Worm (Caenorhabditis elegans) whole organism, late embryonic: Measurements from ENCODE around the gene mecr-1.

Experiments
- C08G9.2 ChIP-seq: sonication (generic microtip); optimal IDR thresholded peaks from 2 replicates; lab custom pipeline; 2016; ENCODE audit warnings: mild to moderate bottlenecking, missing genetic modification characterization, moderate library complexity, missing compliant biosample characterization
- C38D4.7 ChIP-seq: fragments of 200-800 bp; sonication (Bioruptor generic); optimal IDR thresholded peaks from 2 replicates; lab custom pipeline; 2018; ENCODE audit warnings: mild to moderate bottlenecking, missing genetic modification characterization, moderate library complexity, missing compliant biosample characterization
- F13H6.1 ChIP-seq: sonication (generic microtip); optimal IDR thresholded peaks from 2 replicates; lab custom pipeline; 2016; ENCODE audit warnings: missing genetic modification characterization, missing compliant biosample characterization
- K09A11.1 ChIP-seq: sonication (generic microtip); optimal IDR thresholded peaks from 2 replicates; lab custom pipeline; 2017; ENCODE audit warnings: antibody characterized with exemption, mild to moderate bottlenecking, missing genetic modification characterization, missing compliant biosample characterization; ENCODE audit not compliant: insufficient read depth
- T23F11.4 ChIP-seq: fragments of 200-800 bp; sonication (Bioruptor generic); optimal IDR thresholded peaks from 2 replicates; lab custom pipeline; 2018; ENCODE audit warnings: mild to moderate bottlenecking, missing genetic modification characterization, missing compliant biosample characterization
- Y22D7AL.16 ChIP-seq: sonication (generic microtip); optimal IDR thresholded peaks from 2 replicates; lab custom pipeline; 2016; ENCODE audit warnings: missing genetic modification characterization, missing compliant biosample characterization
- ahr-1 ChIP-seq: sonication (generic microtip); optimal IDR thresholded peaks from 2 replicates; lab custom pipeline; 2016; ENCODE audit warnings: missing genetic modification characterization, missing compliant biosample characterization
- ama-1 ChIP-seq: fragments of 150-350 bp; optimal IDR thresholded peaks from 2 replicates; lab custom pipeline; 2014
- ceh-14 ChIP-seq: sonication (generic microtip); optimal IDR thresholded peaks from 2 replicates; lab custom pipeline; 2016; ENCODE audit warnings: missing genotype, missing genetic modification characterization, missing compliant biosample characterization
- ceh-18 ChIP-seq: sonication (generic microtip); optimal IDR thresholded peaks from 2 replicates; lab custom pipeline; 2016; ENCODE audit warnings: missing genetic modification characterization, missing compliant biosample characterization
- ceh-2 ChIP-seq: sonication (generic microtip); optimal IDR thresholded peaks from 2 replicates; lab custom pipeline; 2016; ENCODE audit warnings: missing genotype, missing genetic modification characterization, missing compliant biosample characterization
- ceh-24 ChIP-seq: sonication (generic microtip); optimal IDR thresholded peaks from 2 replicates; lab custom pipeline; 2016; ENCODE audit warnings: mild to moderate bottlenecking, missing genetic modification characterization, missing compliant biosample characterization
- ceh-30 ChIP-seq: fragments of 150-350 bp; optimal IDR thresholded peaks from 2 replicates; lab custom pipeline; 2014; ENCODE audit warnings: missing biosample characterization, missing genetic modification characterization
- ceh-31 ChIP-seq: sonication (generic microtip); optimal IDR thresholded peaks from 2 replicates; lab custom pipeline; 2016; ENCODE audit warnings: missing genetic modification characterization, missing compliant biosample characterization
- ceh-34 ChIP-seq: sonication (generic microtip); optimal IDR thresholded peaks from 2 replicates; lab custom pipeline; 2016; ENCODE audit warnings: mild to moderate bottlenecking, missing genetic modification characterization, missing compliant biosample characterization
- ceh-48 ChIP-seq: sonication (generic microtip); optimal IDR thresholded peaks from 2 replicates; lab custom pipeline; 2016; ENCODE audit warnings: missing genetic modification characterization, inconsistent platforms, missing compliant biosample characterization
- ceh-9 ChIP-seq: sonication (generic microtip); optimal IDR thresholded peaks from 2 replicates; lab custom pipeline; 2016; ENCODE audit warnings: mild to moderate bottlenecking, missing genetic modification characterization, inconsistent platforms, missing compliant biosample characterization
- dmd-4 ChIP-seq: sonication (generic microtip); optimal IDR thresholded peaks from 2 replicates; lab custom pipeline; 2016; ENCODE audit warnings: borderline replicate concordance, missing genetic modification characterization, missing compliant biosample characterization
- elt-4 ChIP-seq: sonication (generic microtip); optimal IDR thresholded peaks from 2 replicates; lab custom pipeline; 2016; ENCODE audit warnings: missing genetic modification characterization, missing compliant biosample characterization
- ets-4 ChIP-seq: sonication (generic microtip); optimal IDR thresholded peaks from 2 replicates; lab custom pipeline; 2016; ENCODE audit warnings: missing genetic modification characterization, missing compliant biosample characterization
- eyg-1 ChIP-seq: sonication (generic microtip); optimal IDR thresholded peaks from 2 replicates; lab custom pipeline; 2016; ENCODE audit warnings: missing genotype, missing genetic modification characterization, missing compliant biosample characterization
- fax-1 ChIP-seq: sonication (generic microtip); optimal IDR thresholded peaks from 2 replicates; lab custom pipeline; 2016; ENCODE audit warnings: missing genotype, missing genetic modification characterization, missing compliant biosample characterization
- fkh-6 ChIP-seq: sonication (generic microtip); optimal IDR thresholded peaks from 2 replicates; lab custom pipeline; 2016; ENCODE audit warnings: missing genetic modification characterization, missing compliant biosample characterization
- gmeb-2 ChIP-seq: sonication (generic microtip); optimal IDR thresholded peaks from 2 replicates; lab custom pipeline; 2016; ENCODE audit warnings: missing genetic modification characterization, inconsistent platforms, missing compliant biosample characterization
- hlh-15 ChIP-seq: sonication (generic microtip); optimal IDR thresholded peaks from 2 replicates; lab custom pipeline; 2016; ENCODE audit warnings: missing genetic modification characterization, missing compliant biosample characterization
- hlh-6 ChIP-seq: sonication (generic microtip); optimal IDR thresholded peaks from 2 replicates; lab custom pipeline; 2016; ENCODE audit warnings: missing genotype, missing genetic modification characterization, missing compliant biosample characterization
- lim-6 ChIP-seq: sonication (generic microtip); optimal IDR thresholded peaks from 2 replicates; lab custom pipeline; 2016; ENCODE audit warnings: missing genetic modification characterization, missing compliant biosample characterization
- lin-11 ChIP-seq: fragments of 200-800 bp; sonication (Bioruptor generic); optimal IDR thresholded peaks from 2 replicates; lab custom pipeline; 2018; ENCODE audit warnings: mild to moderate bottlenecking, missing genetic modification characterization, missing compliant biosample characterization
- nfya-1 ChIP-seq: sonication (generic microtip); optimal IDR thresholded peaks from 2 replicates; lab custom pipeline; 2017; ENCODE audit warnings: missing genetic modification characterization, mild to moderate bottlenecking, missing compliant biosample characterization, antibody characterized with exemption, moderate library complexity
- nhr-11 ChIP-seq: fragments of 150-350 bp; optimal IDR thresholded peaks from 2 replicates; lab custom pipeline; 2014; ENCODE audit warnings: missing biosample characterization, missing genetic modification characterization
- npax-4 ChIP-seq: sonication (generic microtip); optimal IDR thresholded peaks from 2 replicates; lab custom pipeline; 2016; ENCODE audit warnings: missing genetic modification characterization, missing compliant biosample characterization
- pag-3 ChIP-seq: sonication (generic microtip); optimal IDR thresholded peaks from 2 replicates; lab custom pipeline; 2016; ENCODE audit warnings: missing compliant biosample characterization, missing genetic modification characterization, borderline replicate concordance
- pat-9 ChIP-seq: fragments of 200-800 bp; sonication (Bioruptor generic); optimal IDR thresholded peaks from 2 replicates; lab custom pipeline; 2018; ENCODE audit warnings: mild to moderate bottlenecking, missing genetic modification characterization, moderate library complexity, missing compliant biosample characterization
- pax-1 ChIP-seq: fragments of 150-350 bp; optimal IDR thresholded peaks from 2 replicates; lab custom pipeline; 2014; ENCODE audit warnings: missing biosample characterization, missing genetic modification characterization
- pha-2 ChIP-seq: sonication (generic microtip); optimal IDR thresholded peaks from 2 replicates; lab custom pipeline; 2017; ENCODE audit warnings: mild to moderate bottlenecking, missing genetic modification characterization, missing compliant biosample characterization
- pha-4 ChIP-seq: fragments of 150-350 bp; optimal IDR thresholded peaks from 2 replicates; lab custom pipeline; 2018; ENCODE audit warnings: missing biosample characterization, missing genetic modification reagents, missing genetic modification characterization
- pqm-1 ChIP-seq: sonication (generic microtip); optimal IDR thresholded peaks from 2 replicates; lab custom pipeline; 2016; ENCODE audit warnings: missing genetic modification characterization, missing compliant biosample characterization
- ref-2 ChIP-seq: sonication (generic microtip); optimal IDR thresholded peaks from 2 replicates; lab custom pipeline; 2016; ENCODE audit warnings: missing genetic modification characterization, missing compliant biosample characterization
- rnt-1 ChIP-seq: sonication (generic microtip); optimal IDR thresholded peaks from 2 replicates; lab custom pipeline; 2016; ENCODE audit warnings: missing genetic modification characterization, missing compliant biosample characterization
- sdc-2 ChIP-seq: sonication (generic microtip); optimal IDR thresholded peaks from 2 replicates; lab custom pipeline; 2016; ENCODE audit warnings: missing genotype, missing genetic modification characterization, missing compliant biosample characterization
- syd-9 ChIP-seq: sonication (generic microtip); optimal IDR thresholded peaks from 2 replicates; lab custom pipeline; 2016; ENCODE audit warnings: mild to moderate bottlenecking, missing genetic modification characterization, moderate library complexity, missing compliant biosample characterization
- tbx-2 ChIP-seq: sonication (generic microtip); optimal IDR thresholded peaks from 2 replicates; lab custom pipeline; 2016; ENCODE audit warnings: missing genetic modification characterization, missing compliant biosample characterization
- tbx-7 ChIP-seq: sonication (generic microtip); optimal IDR thresholded peaks from 2 replicates; lab custom pipeline; 2016; ENCODE audit warnings: missing genotype, missing genetic modification characterization, missing compliant biosample characterization
- ttx-3 ChIP-seq: sonication (generic microtip); optimal IDR thresholded peaks from 2 replicates; lab custom pipeline; 2016; ENCODE audit warnings: missing genetic modification reagents, missing genetic modification characterization, missing compliant biosample characterization
- unc-3 ChIP-seq, 2 experiments: fragments of 200-800 bp in 1 of 2; sonication (Bioruptor generic) in 1 of 2; sonication (generic microtip) in 1 of 2; conservative IDR thresholded peaks in 1 of 2; optimal IDR thresholded peaks in 1 of 2; 2 replicates each; pipeline versions ENCODE4 v1.3.6 to Lab custom; 2016 to 2022; ENCODE audit warnings: missing compliant biosample characterization in 2 of 2, missing genetic modification characterization in 2 of 2, missing genetic modification reagents in 1 of 2
- unc-42 ChIP-seq: sonication (generic microtip); optimal IDR thresholded peaks from 2 replicates; lab custom pipeline; 2016; ENCODE audit warnings: missing genotype, missing genetic modification characterization, missing compliant biosample characterization
- unc-86 ChIP-seq: sonication (generic microtip); optimal IDR thresholded peaks from 2 replicates; lab custom pipeline; 2016; ENCODE audit warnings: missing genetic modification characterization, missing compliant biosample characterization
- ztf-16 ChIP-seq: sonication (generic microtip); optimal IDR thresholded peaks from 2 replicates; lab custom pipeline; 2017; ENCODE audit warnings: missing genetic modification characterization, missing compliant biosample characterization

mecr-1 gene

DNA sequence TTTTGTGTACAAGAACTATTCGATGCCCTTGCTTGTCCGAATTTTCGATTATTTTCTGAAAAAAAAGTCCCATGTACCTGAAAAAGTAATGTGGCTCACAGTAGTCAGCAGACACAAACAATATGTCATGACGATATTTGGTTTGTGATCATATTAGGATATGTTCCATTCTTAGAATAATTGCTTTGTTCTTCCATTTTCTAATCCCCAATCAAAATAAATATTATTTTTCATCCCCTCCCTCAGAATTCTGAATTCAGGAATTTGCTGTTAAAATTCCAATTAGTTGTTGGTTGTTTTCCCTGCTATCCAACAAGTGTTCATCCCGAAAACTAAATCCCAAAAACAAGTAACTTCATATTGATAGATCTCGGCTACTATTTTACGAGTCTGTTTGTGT lies 32.3 kb upstream of the mecr-1 start:
- TF ChIP-seq Y22D7AL.16 (tag; lab: Kevin White, UChicago) = no peak
- no peak for TF ChIP-seq ceh-34 (tag; lab: Kevin White, UChicago)
- TF ChIP-seq elt-4 = no peak
- TF ChIP-seq C38D4.7 (GFP tag; lab: Kevin White, UChicago) = no peak
- no peak for TF ChIP-seq gmeb-2 (tag; lab: Kevin White, UChicago)
- no peak for TF ChIP-seq T23F11.4
- TF ChIP-seq pag-3 (tag; lab: Kevin White, UChicago) = no peak
- TF ChIP-seq ama-1 = no peak
- no peak for TF ChIP-seq F13H6.1 (tag; lab: Kevin White, UChicago)
- no peak for TF ChIP-seq pat-9 (tag; lab: Kevin White, UChicago)
- no peak for TF ChIP-seq hlh-6 (tag; lab: Kevin White, UChicago)
- TF ChIP-seq npax-4 (tag; lab: Kevin White, UChicago) = no peak
- TF ChIP-seq sdc-2 (tag; lab: Kevin White, UChicago) = no peak
- TF ChIP-seq ceh-48 = no peak
- no peak for TF ChIP-seq dmd-4 (tag; lab: Kevin White, UChicago)
- TF ChIP-seq pax-1 = no peak
- no peak for TF ChIP-seq lin-11 (tag; lab: Kevin White, UChicago)

DNA sequence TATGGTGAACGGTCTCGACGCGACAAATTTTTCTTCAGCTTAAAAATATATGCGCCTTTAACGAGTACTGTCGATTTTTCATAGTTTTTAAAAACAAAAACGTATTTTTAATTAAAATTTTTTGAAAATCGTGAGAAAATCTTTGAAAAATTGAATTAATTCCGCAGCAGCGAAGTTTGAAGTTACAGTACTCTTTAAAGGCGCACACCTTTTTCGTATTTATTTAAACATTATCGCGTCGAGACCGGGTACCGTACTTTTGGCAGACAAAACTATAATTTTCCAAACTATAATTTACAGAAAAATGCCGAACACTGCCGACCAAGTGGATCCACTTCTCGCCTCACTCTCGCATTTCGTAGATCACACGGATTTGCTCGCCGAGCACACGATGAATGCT lies 28.7 kb upstream of the mecr-1 start, which contains the start of gene F15D4.2:
F15D4.2 (plus strand) TSS at position 301 of the 400 bp plus-strand sequence.
- TF ChIP-seq lin-11 (tag; lab: Kevin White, UChicago) = no peak
- TF ChIP-seq unc-3 (GFP tag; conservative IDR thresholded peaks at IDR 0.05; lab: Robert Waterston, UW) = no peak
- TF ChIP-seq unc-3 (tag; optimal IDR thresholded peaks at IDR 0.05; lab: Kevin White, UChicago) = no peak
- no peak for TF ChIP-seq tbx-2 (tag; lab: Kevin White, UChicago)
- TF ChIP-seq syd-9 = no peak
- no peak for TF ChIP-seq Y22D7AL.16 (tag; lab: Kevin White, UChicago)
- TF ChIP-seq ceh-31 = no peak
- TF ChIP-seq ama-1 = no peak
- no peak for TF ChIP-seq pha-4 (tag; lab: Kevin White, UChicago)
- no peak for TF ChIP-seq ceh-30 (tag; lab: Kevin White, UChicago)
- TF ChIP-seq dmd-4 (tag; lab: Kevin White, UChicago) = no peak
- TF ChIP-seq pha-2 (tag; lab: Kevin White, UChicago) = no peak

DNA sequence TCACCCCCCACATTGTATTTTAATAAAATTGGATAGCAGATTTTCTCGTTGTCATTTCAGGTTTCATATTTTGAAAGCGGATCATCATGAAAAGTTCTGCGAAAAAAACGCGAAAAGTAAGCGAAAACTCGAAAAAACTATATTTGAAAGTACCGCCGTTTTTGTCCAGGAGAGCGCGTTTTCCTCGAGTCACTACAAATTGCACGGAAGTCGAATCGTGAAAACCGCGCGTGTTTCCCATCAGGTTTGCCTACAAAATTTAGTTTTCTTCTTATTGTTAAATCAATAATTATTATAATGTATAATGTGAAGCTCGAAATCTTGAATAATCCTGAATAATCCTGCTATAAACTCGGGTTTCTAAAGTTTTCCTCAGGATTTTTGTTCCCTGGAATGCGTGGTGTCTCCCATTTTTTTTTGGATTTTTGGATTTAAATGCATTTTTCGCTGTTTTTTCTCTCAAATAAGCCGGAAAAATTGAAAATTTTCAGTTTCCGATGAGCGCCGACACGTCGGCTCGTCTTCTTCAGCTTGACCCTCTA lies 12.6 kb upstream of the mecr-1 start, which contains the start of gene btf-1:
btf-1 (plus strand) TSS at position 492 of the 542 bp plus-strand sequence.
- no peak for TF ChIP-seq Y22D7AL.16 (tag; lab: Kevin White, UChicago)
- peak; percentile 85 for TF ChIP-seq tbx-2 (tag; lab: Kevin White, UChicago)
- peak; percentile 42 for TF ChIP-seq ceh-34 (tag; lab: Kevin White, UChicago)
- TF ChIP-seq ceh-14 = peak; percentile 91
- TF ChIP-seq dmd-4 (tag; lab: Kevin White, UChicago) = no peak
- peak; percentile 35 for TF ChIP-seq ceh-18 (tag; lab: Kevin White, UChicago)
- TF ChIP-seq fkh-6 (tag; lab: Kevin White, UChicago) = peak; percentile 10
- peak; percentile 19 for TF ChIP-seq unc-42 (tag; lab: Kevin White, UChicago)
- TF ChIP-seq K09A11.1 (tag; lab: Kevin White, UChicago) = no peak
- TF ChIP-seq unc-86 = peak; percentile 73
- peak; percentile 16 for TF ChIP-seq nfya-1 (tag; lab: Kevin White, UChicago)
- peak; percentile 93 for TF ChIP-seq ceh-31
- peak; percentile 80 for TF ChIP-seq ahr-1 (tag; lab: Kevin White, UChicago)
- TF ChIP-seq ets-4 (tag; lab: Kevin White, UChicago) = peak; percentile 68
- TF ChIP-seq ztf-16 = peak; percentile 71
- TF ChIP-seq ceh-24 (tag; lab: Kevin White, UChicago) = no peak
- peak; percentile 82 for TF ChIP-seq C08G9.2 (tag; lab: Kevin White, UChicago)
- TF ChIP-seq fax-1 (tag; lab: Kevin White, UChicago) = peak; percentile 86
- peak; percentile 82 for TF ChIP-seq ref-2
- peak; percentile 34 for TF ChIP-seq rnt-1 (tag; lab: Kevin White, UChicago)
- peak; percentile 78 for TF ChIP-seq tbx-7
- peak; percentile 78 for TF ChIP-seq pqm-1
- TF ChIP-seq ttx-3 (tag; lab: Kevin White, UChicago) = peak; percentile 34
- no peak for TF ChIP-seq ceh-9
- peak; percentile 42 for TF ChIP-seq hlh-15
- peak; percentile 69 for TF ChIP-seq lim-6 (tag; lab: Kevin White, UChicago)
- peak; percentile 3 for TF ChIP-seq T23F11.4
- peak; percentile 73 for TF ChIP-seq ceh-2 (tag; lab: Kevin White, UChicago)
- TF ChIP-seq nhr-11 (tag; lab: Kevin White, UChicago) = no peak
- peak; percentile 25 for TF ChIP-seq pha-2 (tag; lab: Kevin White, UChicago)
- TF ChIP-seq eyg-1 (tag; lab: Kevin White, UChicago) = peak; percentile 16
